Worm (Caenorhabditis elegans): ENCODE results near the gene F57F4.2.

The F57F4.2 gene

ce11 chrV:6430526-6431371 is 41.2 kb upstream of the F57F4.2 start:
- no peak for TF ChIP-seq nhr-11 (tag; optimal IDR thresholded peaks at IDR 0.05)
- TF ChIP-seq elt-4 (tag; optimal IDR thresholded peaks at IDR 0.05): no peak
- peak; percentile 46 for TF ChIP-seq elt-2 (tag; optimal IDR thresholded peaks at IDR 0.05)
- no peak for TF ChIP-seq ceh-45 (GFP tag; IDR thresholded peaks at IDR 0.05)
- no peak for TF ChIP-seq ceh-31 (tag; optimal IDR thresholded peaks at IDR 0.05)
- TF ChIP-seq hlh-8 (tag; optimal IDR thresholded peaks at IDR 0.05): no peak
- TF ChIP-seq pros-1 (tag; optimal IDR thresholded peaks at IDR 0.05): no peak
- no peak for TF ChIP-seq unc-86 (tag; optimal IDR thresholded peaks at IDR 0.05)
- TF ChIP-seq syd-9 (tag; optimal IDR thresholded peaks at IDR 0.05): no peak
- no peak for TF ChIP-seq ceh-2 (tag; optimal IDR thresholded peaks at IDR 0.05)
- peak; percentile 4 for TF ChIP-seq hlh-30 (tag; optimal IDR thresholded peaks at IDR 0.05; ENCODE audit: insufficient read depth)
- no peak for TF ChIP-seq ceh-48 (tag; optimal IDR thresholded peaks at IDR 0.05)

DNA sequence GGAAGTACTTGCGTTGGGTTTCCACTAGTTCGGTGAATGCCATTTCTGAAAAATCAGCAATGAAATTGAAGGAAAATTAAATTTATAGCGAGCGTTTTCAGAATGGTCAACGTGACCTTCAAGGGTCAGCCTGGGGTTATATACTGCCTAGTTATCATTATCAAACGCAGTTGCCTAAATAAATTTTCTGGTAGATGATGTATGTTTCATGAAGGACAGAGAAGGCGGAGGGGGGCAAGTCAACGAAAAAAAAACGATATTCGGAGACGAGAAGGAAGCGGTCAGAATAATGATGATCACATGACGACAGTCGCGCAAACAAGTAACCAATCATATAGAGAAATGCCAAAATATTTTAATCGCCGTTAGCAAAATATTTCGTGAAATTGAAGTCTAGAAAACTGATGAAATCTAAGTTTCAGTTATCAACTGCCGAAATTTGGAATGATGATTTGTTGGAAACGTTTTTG is 40.4 kb upstream of the F57F4.2 start, which contains the start of gene alh-4:
TSS of gene alh-4 (minus strand) at position 51 of the 470 bp plus-strand sequence.
- no peak for TF ChIP-seq tbx-2 (tag; optimal IDR thresholded peaks at IDR 0.05)
- no peak for TF ChIP-seq hlh-6 (tag; optimal IDR thresholded peaks at IDR 0.05)
- no peak for TF ChIP-seq sox-2 (GFP tag; IDR thresholded peaks at IDR 0.05)
- TF ChIP-seq F13H6.1 (tag; optimal IDR thresholded peaks at IDR 0.05): no peak
- peak; percentile 6 for TF ChIP-seq hlh-30 (tag; optimal IDR thresholded peaks at IDR 0.05; ENCODE audit: insufficient read depth)
- no peak for TF ChIP-seq dmd-4 (tag; optimal IDR thresholded peaks at IDR 0.05; ENCODE audit: borderline replicate concordance)

ce11 chrV:6427433-6427832 is 37.9 kb upstream of the F57F4.2 start:
- TF ChIP-seq madf-2 (tag; optimal IDR thresholded peaks at IDR 0.05) (no peak), fkh-10 (GFP tag; optimal IDR thresholded peaks at IDR 0.05) (no peak), ama-1 (optimal IDR thresholded peaks at IDR 0.05) (no peak), odd-2 (tag; optimal IDR thresholded peaks at IDR 0.05) (no peak), mec-3 (tag; optimal IDR thresholded peaks at IDR 0.05; ENCODE audit: borderline replicate concordance) (no peak), elt-2 (tag; optimal IDR thresholded peaks at IDR 0.05) (no peak), zip-5 (tag; optimal IDR thresholded peaks at IDR 0.05) (no peak), ceh-34 (tag; optimal IDR thresholded peaks at IDR 0.05) (no peak), ttx-3 (tag; optimal IDR thresholded peaks at IDR 0.05) (no peak), nfya-1 (tag; optimal IDR thresholded peaks at IDR 0.05) (peak; percentile 26), ceh-22 (tag; optimal IDR thresholded peaks at IDR 0.05) (no peak), ceh-30 (tag; optimal IDR thresholded peaks at IDR 0.05) (peak; percentile 33), pha-4 (tag; optimal IDR thresholded peaks at IDR 0.05) (no peak), ceh-14 (tag; optimal IDR thresholded peaks at IDR 0.05) (no peak), C38D4.7 (GFP tag; optimal IDR thresholded peaks at IDR 0.05) (no peak), ceh-45 (GFP tag; IDR thresholded peaks at IDR 0.05) (no peak), hlh-8 (tag; optimal IDR thresholded peaks at IDR 0.05) (no peak), rnt-1 (tag; optimal IDR thresholded peaks at IDR 0.05) (peak; percentile 67), ceh-6 (GFP tag; optimal IDR thresholded peaks at IDR 0.05) (no peak), sox-4 (tag; optimal IDR thresholded peaks at IDR 0.05) (no peak), ahr-1 (tag; optimal IDR thresholded peaks at IDR 0.05) (no peak), ceh-31 (tag; optimal IDR thresholded peaks at IDR 0.05) (no peak), unc-3 (GFP tag; conservative IDR thresholded peaks at IDR 0.05) (no peak), unc-3 (tag; optimal IDR thresholded peaks at IDR 0.05) (no peak), fax-1 (tag; optimal IDR thresholded peaks at IDR 0.05) (no peak), ceh-2 (tag; optimal IDR thresholded peaks at IDR 0.05) (no peak), dmd-4 (tag; optimal IDR thresholded peaks at IDR 0.05; ENCODE audit: borderline replicate concordance) (no peak), T23F11.4 (GFP tag; optimal IDR thresholded peaks at IDR 0.05) (no peak), F13H6.1 (tag; optimal IDR thresholded peaks at IDR 0.05) (no peak), unc-55 (GFP tag; optimal IDR thresholded peaks at IDR 0.05) (no peak), unc-86 (tag; optimal IDR thresholded peaks at IDR 0.05) (no peak), lin-11 (tag; optimal IDR thresholded peaks at IDR 0.05) (no peak), hlh-15 (tag; optimal IDR thresholded peaks at IDR 0.05) (no peak), gmeb-2 (tag; optimal IDR thresholded peaks at IDR 0.05) (no peak), ceh-48 (tag; optimal IDR thresholded peaks at IDR 0.05) (no peak), ets-4 (tag; optimal IDR thresholded peaks at IDR 0.05) (no peak), hlh-6 (tag; optimal IDR thresholded peaks at IDR 0.05) (no peak), K09A11.1 (tag; optimal IDR thresholded peaks at IDR 0.05; ENCODE audit: insufficient read depth) (peak; percentile 27), ceh-18 (tag; optimal IDR thresholded peaks at IDR 0.05) (no peak), tbx-2 (tag; optimal IDR thresholded peaks at IDR 0.05) (peak; percentile 18)

Measured in whole organism, late embryonic.